Worm (Caenorhabditis elegans): Measurements from ENCODE around the gene sulp-4.
A peak's percentile ranks its signal among the peaks of the same experiment; 100 is the strongest.

Gene sulp-4

DNA sequence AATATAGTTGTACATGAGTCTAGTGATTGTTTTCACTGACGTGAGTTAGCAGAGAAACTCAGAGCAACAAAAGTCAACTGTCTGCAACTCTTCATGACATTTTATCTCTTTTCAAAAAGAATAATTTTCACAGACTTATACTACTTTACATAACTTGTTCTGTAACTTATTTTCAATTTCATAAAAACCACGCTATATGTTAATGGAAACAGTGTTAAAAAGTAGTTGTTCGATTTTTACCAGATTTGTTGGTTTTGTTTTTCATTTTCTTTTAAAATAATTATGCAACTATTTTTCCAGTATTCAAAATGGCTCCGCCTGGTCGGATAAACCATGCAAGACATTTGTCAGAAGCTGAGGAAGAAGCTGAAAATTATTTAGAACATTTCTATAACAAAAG, at the start of gene sulp-4:
Gene sulp-4, plus strand, starts transcription at position 301 of the 400 bp plus-strand sequence.
- TF ChIP-seq dao-5 (tag; optimal IDR thresholded peaks at IDR 0.05) (no peak), him-1 (tag; optimal IDR thresholded peaks at IDR 0.05) (no peak), W03F9.2 (tag; optimal IDR thresholded peaks at IDR 0.05) (no peak)

DNA sequence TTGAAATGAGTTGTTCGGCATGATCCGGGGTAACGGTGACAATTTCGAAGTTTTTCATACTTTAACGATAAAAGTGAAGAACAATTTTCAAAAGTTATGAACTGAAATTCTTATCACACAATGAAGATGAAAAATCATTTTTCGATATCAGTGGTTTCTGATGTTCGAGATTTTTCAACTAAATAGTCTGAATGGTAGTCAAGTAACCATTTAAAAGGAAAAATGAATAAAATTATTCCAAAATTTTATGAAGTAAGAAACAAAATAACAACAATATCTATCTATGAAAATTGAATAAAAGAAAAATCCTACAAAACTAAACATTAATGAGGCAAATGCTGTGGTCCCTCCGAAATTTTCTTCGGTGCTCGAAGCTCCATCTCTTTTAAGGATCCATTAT, 49.5 kb upstream of the sulp-4 start, which contains the start of gene D2023.4:
Gene D2023.4, minus strand, starts transcription at position 101 of the 400 bp plus-strand sequence.
- no peak for TF ChIP-seq dao-5 (tag; optimal IDR thresholded peaks at IDR 0.05)
- no peak for TF ChIP-seq him-1 (tag; optimal IDR thresholded peaks at IDR 0.05)
- no peak for TF ChIP-seq W03F9.2 (tag; optimal IDR thresholded peaks at IDR 0.05)

DNA sequence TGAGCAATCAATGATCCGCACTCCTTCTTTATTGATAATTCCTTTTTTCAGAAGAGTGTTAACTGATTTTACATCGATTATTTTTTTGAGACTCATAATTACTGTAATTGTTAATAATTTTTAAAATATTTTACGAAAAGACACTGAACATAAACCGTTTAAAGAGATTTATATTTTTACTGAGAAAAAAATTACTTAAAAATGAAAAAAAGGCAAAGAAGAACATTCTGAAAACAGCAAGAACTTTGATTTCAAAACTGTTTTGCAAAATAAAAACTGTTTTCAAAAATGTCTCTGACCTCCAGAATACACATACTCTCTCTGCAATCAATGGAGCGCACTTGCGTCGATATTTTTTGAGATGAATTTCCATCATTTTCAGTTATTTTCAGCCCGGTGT, 48.2 kb upstream of the sulp-4 start, which contains the start of the genes mpst-1 and D2023.6:
Gene mpst-1, minus strand, starts transcription at position 101 of the 400 bp plus-strand sequence.
Gene D2023.6, plus strand, starts transcription at position 388 of the 400 bp plus-strand sequence.
- TF ChIP-seq him-1 (tag; optimal IDR thresholded peaks at IDR 0.05), result no peak
- no peak for TF ChIP-seq W03F9.2 (tag; optimal IDR thresholded peaks at IDR 0.05)
- TF ChIP-seq dao-5 (tag; optimal IDR thresholded peaks at IDR 0.05), result no peak

DNA sequence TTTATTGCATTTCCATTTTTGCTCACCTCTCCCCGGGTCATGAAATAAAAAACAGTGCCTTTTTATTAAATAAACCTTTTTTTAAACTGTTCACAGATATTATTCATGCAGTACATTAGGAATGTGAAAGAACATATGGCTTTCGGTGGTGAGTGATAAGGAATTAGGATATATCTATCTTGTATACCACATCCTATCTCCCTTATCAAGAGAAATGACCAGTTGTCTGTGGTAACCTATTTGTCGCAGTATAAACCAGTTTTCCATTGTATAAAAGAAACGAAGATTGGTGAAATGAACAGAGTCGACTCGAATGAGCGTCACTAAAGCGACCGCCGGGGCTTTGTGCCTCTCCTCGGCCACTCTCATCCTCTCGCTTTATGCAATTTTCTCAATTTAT, 45.9 kb upstream of the sulp-4 start, which contains the start of gene col-158:
Gene col-158, plus strand, starts transcription at position 301 of the 400 bp plus-strand sequence.
- TF ChIP-seq him-1 (tag; optimal IDR thresholded peaks at IDR 0.05) (no peak), W03F9.2 (tag; optimal IDR thresholded peaks at IDR 0.05) (no peak), dao-5 (tag; optimal IDR thresholded peaks at IDR 0.05) (no peak)

DNA sequence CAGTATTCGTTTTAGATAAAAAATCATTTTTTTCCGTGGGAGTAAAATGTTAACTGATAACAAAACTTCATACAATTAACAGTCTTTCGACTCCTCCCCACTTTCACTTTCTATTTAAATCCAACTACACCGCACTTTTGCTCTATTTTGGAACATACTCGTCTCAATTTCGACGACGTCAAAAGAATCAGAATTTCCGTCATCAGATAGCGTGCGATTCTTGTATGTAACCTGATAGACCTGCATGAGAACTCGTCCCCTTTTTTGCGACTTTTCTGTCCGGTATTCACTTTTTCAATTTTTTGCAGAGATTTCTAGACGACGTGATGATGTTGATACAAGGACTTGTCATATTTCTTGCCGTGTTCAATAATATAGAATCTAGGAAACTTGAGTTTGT, 41.8 kb upstream of the sulp-4 start, which contains the start of gene pho-8:
Gene pho-8, plus strand, starts transcription at position 301 of the 400 bp plus-strand sequence.
- no peak for TF ChIP-seq W03F9.2 (tag; optimal IDR thresholded peaks at IDR 0.05)
- no peak for TF ChIP-seq dao-5 (tag; optimal IDR thresholded peaks at IDR 0.05)
- TF ChIP-seq him-1 (tag; optimal IDR thresholded peaks at IDR 0.05), result no peak

DNA sequence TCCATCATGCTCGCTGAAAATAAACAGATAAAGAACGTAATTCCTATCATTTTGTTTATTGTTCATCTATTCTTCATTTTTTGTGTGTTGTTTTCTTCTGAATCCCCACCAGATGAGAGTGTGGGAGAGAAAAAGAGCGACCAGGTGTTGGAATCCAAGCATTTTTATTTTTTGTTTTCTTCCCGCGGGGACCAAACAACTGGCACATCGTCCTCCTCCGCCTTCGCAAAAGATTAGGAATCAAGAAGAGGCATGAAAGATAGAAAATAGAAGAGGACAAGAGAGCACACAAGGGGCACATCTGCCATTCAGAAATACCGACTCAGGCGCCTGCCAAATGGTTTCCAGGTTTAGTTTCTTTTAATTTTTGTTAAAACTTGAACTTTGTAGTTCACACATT, 39.1 kb upstream of the sulp-4 start, which contains the start of gene R13H4.2:
Gene R13H4.2, plus strand, starts transcription at position 319 of the 400 bp plus-strand sequence.
- TF ChIP-seq him-1 (tag; optimal IDR thresholded peaks at IDR 0.05) (no peak), dao-5 (tag; optimal IDR thresholded peaks at IDR 0.05) (no peak), W03F9.2 (tag; optimal IDR thresholded peaks at IDR 0.05) (no peak)

DNA sequence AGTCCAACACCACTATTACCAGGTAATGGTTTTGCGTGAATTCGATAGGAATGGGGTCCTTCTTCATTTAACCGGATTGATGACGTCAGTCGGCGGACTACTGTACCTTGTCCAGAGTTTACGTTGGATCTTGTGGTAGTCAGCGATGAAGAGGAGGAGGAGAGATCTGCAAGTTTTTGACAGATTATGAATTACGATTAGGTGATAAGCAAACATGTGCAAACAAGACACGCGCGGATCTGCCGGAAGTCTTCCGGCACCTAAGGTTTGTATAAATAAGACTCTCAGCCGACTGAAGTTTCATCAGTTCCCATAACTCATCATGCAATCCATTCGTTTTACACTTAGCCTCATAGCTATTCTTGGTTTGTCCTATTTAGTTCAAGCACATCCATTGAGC, 35.9 kb upstream of the sulp-4 start, which contains the start of gene idpb-5:
Gene idpb-5, plus strand, starts transcription at position 301 of the 400 bp plus-strand sequence.
- TF ChIP-seq dao-5 (tag; optimal IDR thresholded peaks at IDR 0.05), result no peak
- TF ChIP-seq him-1 (tag; optimal IDR thresholded peaks at IDR 0.05), result no peak
- no peak for TF ChIP-seq W03F9.2 (tag; optimal IDR thresholded peaks at IDR 0.05)

DNA sequence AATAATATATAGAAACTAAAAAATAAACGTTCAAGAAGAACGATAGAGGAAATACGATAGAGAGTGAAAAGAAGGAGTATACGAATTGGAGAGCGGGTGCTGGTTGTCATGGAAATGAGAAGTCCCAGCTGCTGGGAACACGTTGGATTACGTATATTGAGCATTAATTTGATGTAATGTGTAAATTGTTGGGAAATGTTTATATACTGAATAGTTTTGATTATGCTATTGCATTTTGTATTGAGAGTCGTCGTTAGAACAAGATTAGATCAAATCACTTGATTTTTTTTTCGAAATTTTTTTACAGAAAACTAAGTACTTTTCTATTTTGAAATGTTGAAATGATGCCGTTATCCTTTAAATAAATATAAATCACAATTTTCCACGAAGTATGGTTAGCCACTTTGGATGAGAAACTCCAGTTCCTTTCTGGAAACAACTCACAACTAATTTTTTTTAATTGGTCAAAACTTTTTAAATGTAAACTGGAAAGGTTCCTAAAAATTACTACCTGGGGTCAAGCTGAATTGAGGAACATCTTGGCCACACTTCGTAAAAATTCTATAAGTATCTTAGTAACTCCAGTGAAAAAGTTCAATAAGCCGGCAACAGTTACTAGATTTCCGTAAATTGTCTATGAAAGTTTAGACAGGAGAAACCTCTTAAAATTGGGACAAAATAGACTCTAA, 31.3 kb upstream of the sulp-4 start, which contains the start of gene nphp-4:
Gene nphp-4, minus strand, starts transcription at position 51 of the 689 bp plus-strand sequence.
- TF ChIP-seq dao-5 (tag; optimal IDR thresholded peaks at IDR 0.05) (no peak), W03F9.2 (tag; optimal IDR thresholded peaks at IDR 0.05) (no peak), him-1 (tag; optimal IDR thresholded peaks at IDR 0.05) (no peak)

DNA sequence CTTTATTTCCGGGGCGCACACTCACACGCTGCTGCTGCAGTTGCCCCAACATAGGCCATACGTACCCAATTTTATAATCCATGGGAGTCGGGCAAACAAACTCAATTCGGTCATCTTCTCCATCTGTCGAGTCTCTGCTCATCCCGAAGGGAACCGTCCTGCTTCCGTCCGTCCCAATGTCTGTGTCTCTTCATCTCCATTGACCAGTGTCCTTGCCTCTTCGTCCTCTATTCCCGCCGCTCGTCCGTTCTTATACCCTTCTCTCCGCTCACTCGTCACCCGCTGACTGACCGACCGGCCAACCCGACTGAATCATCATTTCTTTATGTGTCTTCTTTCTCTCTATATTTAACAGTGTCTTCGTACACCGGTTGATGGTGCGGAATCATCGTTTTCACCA, 30.3 kb upstream of the sulp-4 start:
- TF ChIP-seq W03F9.2 (tag; optimal IDR thresholded peaks at IDR 0.05) (no peak), him-1 (tag; optimal IDR thresholded peaks at IDR 0.05) (peak; percentile 42), dao-5 (tag; optimal IDR thresholded peaks at IDR 0.05) (no peak)

DNA sequence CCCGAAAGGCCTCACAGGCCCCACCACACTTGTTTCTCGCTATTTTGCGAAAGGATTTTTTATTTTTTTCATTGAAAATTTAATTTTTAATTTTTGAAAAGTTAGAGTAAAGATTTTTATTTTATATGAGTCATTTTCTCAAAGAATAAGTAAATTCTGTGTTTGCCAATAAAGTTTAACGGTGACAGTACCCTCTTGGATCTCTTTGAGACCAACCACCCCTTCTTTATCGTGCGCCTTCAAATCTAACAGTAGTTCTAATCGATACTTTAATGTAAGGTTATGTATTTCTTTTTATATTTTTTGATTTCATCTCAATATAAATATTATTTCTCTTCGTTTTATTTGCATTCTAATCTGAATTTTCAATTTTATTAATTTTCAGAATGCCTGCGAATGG, 29.7 kb upstream of the sulp-4 start, which contains the start of gene hmp-1:
Gene hmp-1, plus strand, starts transcription at position 380 of the 400 bp plus-strand sequence.
- TF ChIP-seq him-1 (tag; optimal IDR thresholded peaks at IDR 0.05), result no peak
- no peak for TF ChIP-seq W03F9.2 (tag; optimal IDR thresholded peaks at IDR 0.05)
- TF ChIP-seq dao-5 (tag; optimal IDR thresholded peaks at IDR 0.05), result no peak

DNA sequence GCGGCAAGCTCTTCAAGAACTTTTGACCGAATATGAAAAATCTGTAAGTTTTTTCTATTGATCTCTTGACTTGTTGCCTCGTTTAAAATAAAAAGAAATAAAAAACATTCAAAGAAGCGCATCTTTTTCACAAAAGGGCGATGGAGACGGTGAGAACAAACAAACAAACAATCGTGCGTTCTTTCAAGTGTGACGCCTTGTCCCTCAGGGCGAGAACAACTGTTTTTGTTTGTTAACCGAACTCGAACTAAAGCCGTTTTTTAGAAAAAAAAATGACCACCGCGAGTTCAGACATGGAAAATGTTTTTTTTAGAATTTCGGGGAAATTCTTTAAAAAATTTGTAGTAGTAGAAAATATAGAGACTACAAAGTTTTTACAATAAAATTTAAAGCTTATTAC, 28.2 kb upstream of the sulp-4 start:
- TF ChIP-seq him-1 (tag; optimal IDR thresholded peaks at IDR 0.05), result no peak
- TF ChIP-seq dao-5 (tag; optimal IDR thresholded peaks at IDR 0.05), result no peak
- no peak for TF ChIP-seq W03F9.2 (tag; optimal IDR thresholded peaks at IDR 0.05)

DNA sequence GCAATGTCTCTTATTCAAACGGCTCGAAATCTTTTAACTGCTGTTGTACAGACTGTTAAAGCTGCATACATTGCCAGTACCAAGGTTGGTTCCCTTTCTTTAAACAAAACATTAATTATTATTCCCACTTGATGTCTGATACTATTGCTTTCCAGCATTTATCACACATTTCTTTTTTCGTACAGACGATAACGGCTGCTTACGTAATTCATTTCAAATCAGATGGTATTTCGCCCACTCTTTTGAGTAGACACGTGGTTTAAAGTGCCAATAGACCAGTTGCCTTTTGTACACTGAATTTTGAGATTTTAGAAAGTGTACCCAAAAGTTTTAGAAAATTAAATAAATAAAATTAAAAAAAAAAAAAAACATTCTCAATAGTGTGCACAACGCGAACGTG, 25.8 kb upstream of the sulp-4 start:
- no peak for TF ChIP-seq him-1 (tag; optimal IDR thresholded peaks at IDR 0.05)
- no peak for TF ChIP-seq dao-5 (tag; optimal IDR thresholded peaks at IDR 0.05)
- TF ChIP-seq W03F9.2 (tag; optimal IDR thresholded peaks at IDR 0.05), result no peak

DNA sequence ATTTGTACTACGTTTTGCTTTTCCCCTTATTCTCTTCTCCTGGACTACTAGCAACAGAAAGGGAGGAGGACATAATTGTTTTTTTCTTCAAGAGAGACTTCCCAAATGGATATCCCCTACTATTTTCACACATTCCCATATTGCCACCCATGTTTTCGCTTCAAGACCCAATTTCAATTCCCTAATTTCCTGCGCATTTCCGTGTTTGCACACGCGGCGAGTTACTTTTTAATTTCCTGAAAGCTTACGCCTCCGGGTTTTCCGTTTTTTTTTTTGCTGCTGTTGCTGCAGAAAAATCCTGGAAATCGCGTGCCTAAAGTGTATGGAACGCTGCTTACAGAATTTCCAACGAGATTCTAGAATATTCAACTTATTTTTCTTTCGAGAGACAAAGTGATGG, 22.9 kb upstream of the sulp-4 start:
- TF ChIP-seq him-1 (tag; optimal IDR thresholded peaks at IDR 0.05) (no peak), dao-5 (tag; optimal IDR thresholded peaks at IDR 0.05) (no peak), W03F9.2 (tag; optimal IDR thresholded peaks at IDR 0.05) (no peak)

DNA sequence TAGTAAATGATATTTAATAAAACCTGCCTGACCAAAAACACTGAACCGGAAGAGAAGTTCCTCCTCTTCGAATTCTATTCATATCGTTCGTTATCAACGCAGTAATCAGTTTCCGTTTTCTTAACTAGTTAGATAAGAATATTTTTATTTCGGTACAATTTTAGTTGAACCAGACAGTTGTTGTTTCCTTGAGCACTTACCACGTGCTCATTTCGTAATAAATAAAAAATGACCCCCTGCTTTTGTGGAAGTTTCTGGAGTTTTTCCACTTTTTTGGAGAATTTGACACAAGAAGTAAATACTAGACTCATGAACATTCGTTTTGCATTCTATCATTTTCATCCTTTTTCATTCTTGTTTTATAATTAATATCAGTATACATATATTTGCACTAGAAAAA, 21.4 kb upstream of the sulp-4 start:
- TF ChIP-seq W03F9.2 (tag; optimal IDR thresholded peaks at IDR 0.05), result no peak
- TF ChIP-seq him-1 (tag; optimal IDR thresholded peaks at IDR 0.05), result no peak
- no peak for TF ChIP-seq dao-5 (tag; optimal IDR thresholded peaks at IDR 0.05)
